Worm (Caenorhabditis elegans) whole organism, midembryonic: ENCODE results near the gene Y82E9BL.5.

ENCODE experiments used
- T22C8.4 ChIP-seq: fragments of 200-800 bp; sonication (Bioruptor generic); IDR thresholded peaks from 2 replicates; pipeline ENCODE4 v1.3.6; 2022; ENCODE audit warnings: missing genetic modification characterization, missing compliant biosample characterization
- cog-1 ChIP-seq: sonication (generic microtip); optimal IDR thresholded peaks from 2 replicates; lab custom pipeline; 2016; ENCODE audit warnings: missing genetic modification characterization, missing compliant biosample characterization
- flt-1 ChIP-seq: fragments of 200-800 bp; sonication (Bioruptor generic); IDR thresholded peaks from 2 replicates; pipeline ENCODE4 v1.3.6; 2022; ENCODE audit warnings: missing genetic modification characterization, missing compliant biosample characterization
- klf-2 ChIP-seq: fragments of 200-800 bp; sonication (Bioruptor generic); conservative IDR thresholded peaks from 2 replicates; pipeline ENCODE4 v1.3.6; 2022; ENCODE audit warnings: missing genetic modification reagents, missing genetic modification characterization, missing compliant biosample characterization
- med-1 ChIP-seq: sonication (generic microtip); optimal IDR thresholded peaks from 2 replicates; lab custom pipeline; 2017; ENCODE audit warnings: missing genetic modification characterization, mild to moderate bottlenecking, missing compliant biosample characterization, antibody characterized with exemption, missing genetic modification reagents; ENCODE audit not compliant: insufficient read depth
- ref-1 ChIP-seq: fragments of 200-800 bp; sonication (Bioruptor generic); conservative IDR thresholded peaks from 2 replicates; pipeline ENCODE4 v1.3.6; 2022; ENCODE audit warnings: missing genetic modification reagents, missing genetic modification characterization, missing compliant biosample characterization
- tab-1 ChIP-seq: fragments of 200-800 bp; sonication (Bioruptor generic); IDR thresholded peaks from 2 replicates; pipeline ENCODE4 v1.3.6; 2022; ENCODE audit warnings: missing genetic modification characterization, missing compliant biosample characterization
- ztf-23 ChIP-seq: fragments of 200-800 bp; sonication (Bioruptor generic); IDR thresholded peaks from 2 replicates; pipeline ENCODE4 v1.3.6; 2022; ENCODE audit warnings: missing genetic modification reagents, missing genetic modification characterization, missing compliant biosample characterization
- ztf-29 ChIP-seq: fragments of 200-800 bp; sonication (Bioruptor generic); IDR thresholded peaks from 2 replicates; pipeline ENCODE4 v1.3.6; 2022; ENCODE audit warnings: missing genetic modification reagents, missing genetic modification characterization, missing compliant biosample characterization

Y82E9BL.5 gene

DNA sequence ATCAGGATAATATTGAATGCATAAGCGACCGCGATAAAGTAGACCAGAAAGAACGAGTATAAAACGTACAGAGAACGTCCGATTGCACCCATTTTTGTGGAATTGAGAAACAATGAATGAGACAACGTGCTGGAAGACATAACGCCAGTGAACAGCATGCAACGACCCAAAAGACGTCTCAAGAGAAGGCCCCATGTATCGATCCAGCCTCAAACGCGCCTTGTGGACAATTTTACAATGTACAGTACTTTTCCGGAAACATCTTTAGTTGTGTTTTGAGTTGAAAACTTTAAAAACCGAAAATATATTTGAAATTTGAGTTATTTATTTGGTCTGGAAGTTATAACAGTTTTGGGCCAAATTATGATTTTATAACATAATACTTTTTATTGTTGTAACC, 3.3 kb upstream of the Y82E9BL.5 start, which contains the start of gene Y82E9BL.3:
Gene Y82E9BL.3, minus strand, starts transcription at position 101 of the 400 bp plus-strand sequence.
- no peak for TF ChIP-seq flt-1 (GFP tag; lab: Robert Waterston, UW)
- no peak for TF ChIP-seq T22C8.4 (GFP tag; lab: Robert Waterston, UW)
- TF ChIP-seq cog-1 (tag; lab: Kevin White, UChicago): no peak

DNA sequence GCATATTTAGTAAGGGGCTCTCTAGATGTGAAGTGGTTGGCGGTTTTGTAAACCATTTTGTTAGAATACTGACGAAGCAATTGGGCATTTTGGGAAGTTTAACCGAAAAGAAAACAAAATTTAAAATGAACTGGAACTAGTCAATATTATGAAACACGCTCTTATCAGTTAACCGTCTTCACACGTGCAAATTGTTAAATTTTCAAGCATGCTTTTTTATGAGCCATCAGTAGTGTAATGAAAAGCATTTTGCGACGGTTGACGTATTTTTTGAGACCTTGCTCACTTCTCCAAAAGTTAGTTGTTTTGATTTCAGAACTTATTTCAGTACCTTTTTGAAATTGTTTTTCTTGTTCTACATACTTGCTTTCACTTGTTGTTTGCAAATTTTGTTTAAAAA, 1.9 kb upstream of the Y82E9BL.5 start, which contains the start of gene fbxa-25:
Gene fbxa-25, minus strand, starts transcription at position 138 of the 400 bp plus-strand sequence.
- no peak for TF ChIP-seq ref-1 (GFP tag; lab: Robert Waterston, UW)
- TF ChIP-seq ztf-23 (GFP tag; lab: Robert Waterston, UW): no peak
- no peak for TF ChIP-seq flt-1 (GFP tag; lab: Robert Waterston, UW)
- no peak for TF ChIP-seq klf-2
- no peak for TF ChIP-seq tab-1 (GFP tag; lab: Robert Waterston, UW)
- no peak for TF ChIP-seq T22C8.4 (GFP tag; lab: Robert Waterston, UW)
- TF ChIP-seq cog-1 (tag; lab: Kevin White, UChicago): no peak
- no peak for TF ChIP-seq ztf-29
- no peak for TF ChIP-seq med-1 (GFP tag; lab: Kevin White, UChicago)

DNA sequence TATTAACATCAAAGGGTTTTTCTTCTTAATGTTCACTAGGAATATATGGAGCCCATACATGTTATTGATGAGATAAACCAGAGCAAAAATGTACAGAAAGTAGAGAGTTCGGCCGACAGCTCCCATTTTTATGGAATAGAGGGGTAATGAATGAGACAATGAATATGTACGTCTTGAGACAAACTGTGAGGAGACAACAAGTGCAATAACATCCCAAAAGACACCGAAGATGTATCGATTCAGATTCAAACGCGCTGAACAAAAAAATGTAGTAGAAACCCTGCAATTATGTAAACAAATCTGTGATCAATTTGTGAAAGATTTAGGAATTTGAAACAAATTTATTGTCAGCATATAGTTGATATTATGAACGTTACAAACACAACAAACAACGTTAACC, 436 bp downstream of the Y82E9BL.5 start:
- no peak for TF ChIP-seq ref-1 (GFP tag; lab: Robert Waterston, UW)
- TF ChIP-seq T22C8.4 (GFP tag; lab: Robert Waterston, UW): no peak
- TF ChIP-seq med-1 (GFP tag; lab: Kevin White, UChicago): no peak
- TF ChIP-seq flt-1 (GFP tag; lab: Robert Waterston, UW): no peak
- no peak for TF ChIP-seq klf-2
- no peak for TF ChIP-seq cog-1 (tag; lab: Kevin White, UChicago)
- TF ChIP-seq tab-1 (GFP tag; lab: Robert Waterston, UW): no peak
- no peak for TF ChIP-seq ztf-29
- no peak for TF ChIP-seq ztf-23 (GFP tag; lab: Robert Waterston, UW)

DNA sequence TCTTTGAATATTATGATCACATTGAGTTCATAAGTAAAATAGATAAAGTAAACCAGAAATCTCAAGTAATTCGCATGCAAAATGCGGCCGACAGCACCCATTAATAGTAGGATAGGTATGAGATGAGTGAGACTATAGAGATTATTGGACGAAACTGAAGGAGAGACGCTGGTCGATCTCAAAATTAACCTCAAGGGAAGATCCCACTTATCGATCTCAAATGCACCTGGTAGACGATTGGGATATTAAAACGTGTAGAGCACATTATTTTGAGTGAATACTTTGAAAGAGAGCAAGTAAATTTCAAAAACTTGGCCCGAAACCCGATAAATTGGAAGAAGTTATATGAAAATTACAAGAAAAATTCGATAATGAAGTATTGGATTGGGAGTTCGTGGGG, 1.7 kb downstream of the Y82E9BL.5 start, which contains the start of gene Y82E9BL.6:
Gene Y82E9BL.6, minus strand, starts transcription at position 101 of the 400 bp plus-strand sequence.
- no peak for TF ChIP-seq cog-1 (tag; lab: Kevin White, UChicago)
- TF ChIP-seq med-1 (GFP tag; lab: Kevin White, UChicago): no peak
- no peak for TF ChIP-seq ztf-29
- TF ChIP-seq tab-1 (GFP tag; lab: Robert Waterston, UW): no peak

DNA sequence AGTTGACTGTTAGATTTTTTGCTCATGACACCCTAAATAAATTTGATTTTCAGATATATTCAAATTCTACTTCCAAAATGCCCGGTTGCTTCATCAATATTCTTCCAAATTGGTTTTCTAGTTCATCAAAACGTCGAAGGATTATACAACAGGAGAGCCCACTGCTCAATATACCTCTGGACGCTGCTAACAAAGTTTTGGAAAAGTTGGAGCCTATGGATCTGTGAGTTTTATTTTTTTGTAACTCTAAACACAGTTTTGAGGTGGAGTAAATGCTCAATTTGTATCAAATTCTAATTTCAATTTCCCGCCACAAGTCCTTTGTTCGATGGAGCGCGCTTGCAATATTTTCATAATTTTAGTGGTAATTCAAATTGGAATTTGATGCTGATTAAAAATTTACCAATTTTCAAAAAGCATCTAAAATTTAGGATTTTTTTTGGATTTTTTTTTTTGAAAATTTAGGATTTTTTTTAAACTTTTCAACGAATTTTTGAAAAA, 4.5 kb downstream of the Y82E9BL.5 start, which contains the start of gene fbxa-27:
Gene fbxa-27, plus strand, starts transcription at position 51 of the 501 bp plus-strand sequence.
- TF ChIP-seq med-1 (GFP tag; lab: Kevin White, UChicago) (no peak), ztf-23 (GFP tag; lab: Robert Waterston, UW) (no peak), flt-1 (GFP tag; lab: Robert Waterston, UW) (no peak), T22C8.4 (GFP tag; lab: Robert Waterston, UW) (no peak), cog-1 (tag; lab: Kevin White, UChicago) (no peak), tab-1 (GFP tag; lab: Robert Waterston, UW) (no peak), ztf-29 (no peak), ref-1 (GFP tag; lab: Robert Waterston, UW) (no peak), klf-2 (no peak)

DNA sequence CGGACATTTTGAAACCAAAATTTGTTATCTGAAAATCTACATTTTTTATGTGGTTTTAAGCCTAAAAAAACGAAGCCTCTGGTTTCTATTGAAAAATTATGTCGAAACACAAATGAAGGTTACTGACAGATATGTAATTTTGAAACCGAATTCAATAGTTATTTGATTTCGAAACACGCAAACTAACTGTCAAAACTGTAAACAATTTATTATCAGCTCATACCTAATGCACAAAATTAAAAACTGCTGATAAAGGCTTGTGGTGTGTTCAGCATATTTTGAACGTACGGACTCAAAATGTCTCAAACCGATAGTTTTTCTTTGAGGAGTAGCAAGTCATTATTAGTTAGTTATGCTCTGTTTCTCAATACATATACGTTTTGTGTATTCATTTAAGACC, 5.0 kb downstream of the Y82E9BL.5 start, which contains the start of gene fbxa-26:
Gene fbxa-26, minus strand, starts transcription at position 35 of the 400 bp plus-strand sequence.
- TF ChIP-seq ztf-29 (no peak), cog-1 (tag; lab: Kevin White, UChicago) (no peak), tab-1 (GFP tag; lab: Robert Waterston, UW) (no peak), flt-1 (GFP tag; lab: Robert Waterston, UW) (no peak), T22C8.4 (GFP tag; lab: Robert Waterston, UW) (no peak), klf-2 (no peak), ztf-23 (GFP tag; lab: Robert Waterston, UW) (no peak), med-1 (GFP tag; lab: Kevin White, UChicago) (no peak), ref-1 (GFP tag; lab: Robert Waterston, UW) (no peak)

DNA sequence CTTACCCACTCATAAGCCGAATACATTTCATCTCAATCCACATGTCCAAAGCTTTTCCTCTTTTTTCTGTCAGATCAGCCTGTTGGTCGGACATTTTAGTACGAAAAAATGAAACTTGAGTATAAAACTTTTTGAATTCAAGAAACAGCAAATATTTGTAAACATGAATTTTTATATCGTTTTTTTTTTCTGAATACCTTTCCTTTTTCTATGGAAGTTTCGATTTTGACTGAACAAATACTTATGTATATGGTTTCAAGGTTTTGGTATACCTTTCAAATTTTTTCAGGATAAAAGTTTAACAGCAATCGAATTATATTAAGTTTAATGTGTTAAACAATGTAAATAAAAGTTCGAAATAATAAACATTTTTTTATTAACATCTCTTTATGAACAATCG, 7.2 kb downstream of the Y82E9BL.5 start, which contains the start of gene fbxa-5:
Gene fbxa-5, minus strand, starts transcription at position 101 of the 400 bp plus-strand sequence.
- no peak for TF ChIP-seq ztf-23 (GFP tag; lab: Robert Waterston, UW)
- no peak for TF ChIP-seq flt-1 (GFP tag; lab: Robert Waterston, UW)
- no peak for TF ChIP-seq med-1 (GFP tag; lab: Kevin White, UChicago)
- no peak for TF ChIP-seq klf-2
- TF ChIP-seq cog-1 (tag; lab: Kevin White, UChicago): no peak
- no peak for TF ChIP-seq ztf-29
- TF ChIP-seq T22C8.4 (GFP tag; lab: Robert Waterston, UW): no peak
- no peak for TF ChIP-seq ref-1 (GFP tag; lab: Robert Waterston, UW)
- no peak for TF ChIP-seq tab-1 (GFP tag; lab: Robert Waterston, UW)

DNA sequence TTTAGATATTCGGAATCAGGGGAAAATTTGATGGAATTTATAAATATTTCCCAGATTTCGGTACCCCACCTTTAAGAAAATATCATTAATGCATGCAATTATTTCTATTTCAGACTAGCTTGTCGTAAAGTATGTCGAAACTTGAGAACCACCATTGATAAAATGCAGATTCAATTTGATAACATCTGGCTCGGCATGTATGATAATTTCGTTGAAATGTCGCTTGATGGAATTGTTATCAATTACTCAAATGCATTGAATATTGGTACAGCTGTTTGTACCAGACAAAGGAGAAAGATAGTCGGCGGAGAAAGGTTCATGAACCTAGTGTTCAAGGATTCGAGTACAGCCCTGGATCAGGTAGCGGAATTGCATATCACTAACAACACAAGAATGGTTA, 15.5 kb downstream of the Y82E9BL.5 start, which contains the start of gene Y82E9BL.19:
Gene Y82E9BL.19, plus strand, starts transcription at position 123 of the 400 bp plus-strand sequence.
- TF ChIP-seq flt-1 (GFP tag; lab: Robert Waterston, UW) (no peak), ref-1 (GFP tag; lab: Robert Waterston, UW) (no peak), T22C8.4 (GFP tag; lab: Robert Waterston, UW) (no peak), med-1 (GFP tag; lab: Kevin White, UChicago) (no peak), ztf-23 (GFP tag; lab: Robert Waterston, UW) (no peak), cog-1 (tag; lab: Kevin White, UChicago) (no peak), tab-1 (GFP tag; lab: Robert Waterston, UW) (no peak), klf-2 (no peak), ztf-29 (no peak)

DNA sequence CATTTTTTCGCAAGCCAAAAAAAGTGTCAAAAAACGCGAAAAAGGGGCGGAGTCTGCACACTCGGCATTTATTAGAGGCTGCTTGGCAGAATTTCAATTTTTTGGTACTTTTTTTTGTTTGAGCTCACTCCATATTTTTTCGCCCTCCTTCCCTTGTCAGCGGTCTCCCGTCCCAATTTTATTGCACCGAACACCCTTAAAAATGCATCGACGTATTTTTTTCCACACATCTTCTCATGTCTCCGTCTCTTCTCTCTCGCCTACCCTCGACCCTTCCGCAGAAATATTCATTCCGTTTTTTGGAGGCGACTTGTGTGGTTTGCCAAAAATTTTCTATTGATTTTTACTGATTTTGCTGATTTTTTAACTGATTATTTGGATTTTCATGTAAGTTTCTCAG, 20.9 kb downstream of the Y82E9BL.5 start, which contains the start of gene Y82E9BL.18:
Gene Y82E9BL.18, plus strand, starts transcription at position 301 of the 400 bp plus-strand sequence.
- TF ChIP-seq ztf-23 (GFP tag; lab: Robert Waterston, UW) (no peak), ztf-29 (no peak), klf-2 (no peak), ref-1 (GFP tag; lab: Robert Waterston, UW) (no peak), flt-1 (GFP tag; lab: Robert Waterston, UW) (no peak), T22C8.4 (GFP tag; lab: Robert Waterston, UW) (no peak)
